Worm (Caenorhabditis elegans) whole organism, L4 larva: ENCODE results near the gene C42D8.1.

Source experiments
- Y48G9A.11 ChIP-seq: fragments of 200-800 bp; sonication (Bioruptor generic); IDR thresholded peaks from 2 replicates; pipeline ENCODE4 v1.3.6; 2022; ENCODE audit warnings: missing genetic modification reagents, missing genetic modification characterization, missing compliant biosample characterization
- ZK546.5 ChIP-seq, 2 experiments: sonication (generic microtip); optimal IDR thresholded peaks; 2 replicates each; lab custom pipeline; 2017; ENCODE audit warnings: missing biosample characterization in 2 of 2, missing genetic modification characterization in 2 of 2
- aly-2 ChIP-seq: sonication (generic microtip); optimal IDR thresholded peaks from 2 replicates; lab custom pipeline; 2018; ENCODE audit warnings: missing biosample characterization, missing genetic modification characterization
- nhr-102 ChIP-seq: sonication (generic microtip); optimal IDR thresholded peaks from 2 replicates; lab custom pipeline; 2016; ENCODE audit warnings: mild to moderate bottlenecking, missing genetic modification characterization, moderate library complexity, missing compliant biosample characterization
- pha-4 ChIP-seq, 2 experiments: fragments of 150-350 bp in 1 of 2; fragments of 200-800 bp in 1 of 2; sonication (Bioruptor generic) in 1 of 2; IDR thresholded peaks in 1 of 2; optimal IDR thresholded peaks in 1 of 2; 2 replicates each; pipeline versions ENCODE4 v1.3.6 to Lab custom; 2014 to 2022; ENCODE audit warnings: missing genetic modification characterization in 2 of 2, missing genetic modification reagents in 2 of 2, missing biosample characterization in 1 of 2, missing compliant biosample characterization in 1 of 2
- php-3 ChIP-seq: fragments of 200-800 bp; sonication (Bioruptor generic); IDR thresholded peaks from 2 replicates; pipeline ENCODE4 v1.3.6; 2022; ENCODE audit warnings: missing genetic modification reagents, missing genetic modification characterization, missing compliant biosample characterization
- spr-1 ChIP-seq: sonication (generic microtip); optimal IDR thresholded peaks from 2 replicates; lab custom pipeline; 2016; ENCODE audit warnings: mild to moderate bottlenecking, missing genetic modification characterization, missing compliant biosample characterization

DNA sequence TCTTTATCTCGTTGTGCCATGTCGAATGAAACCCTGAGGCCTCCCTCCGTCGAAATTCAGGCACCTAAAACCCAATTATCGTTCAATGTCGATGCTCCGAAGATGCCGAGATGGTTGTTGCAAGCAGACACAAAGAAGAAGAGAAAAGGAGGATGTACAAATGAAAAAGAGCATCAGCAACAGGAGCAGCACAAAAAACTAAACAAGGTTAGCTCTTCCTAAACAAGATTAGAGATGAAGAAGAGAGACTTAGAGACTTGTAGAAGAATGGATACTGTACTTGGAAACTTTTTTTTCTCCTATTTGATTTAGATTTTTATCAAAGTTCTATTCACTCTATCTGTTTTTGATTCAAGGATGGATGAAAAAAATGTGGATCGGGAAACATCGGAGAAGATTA lies 8.3 kb downstream of the C42D8.1 start:
- TF ChIP-seq ZK546.5 (tag; optimal IDR thresholded peaks at IDR 0.05; lab: Kevin White, UChicago) (no peak), spr-1 (tag; lab: Kevin White, UChicago) (no peak), php-3 (GFP tag; lab: Robert Waterston, UW) (no peak), Y48G9A.11 (GFP tag; lab: Robert Waterston, UW) (no peak), pha-4 (GFP tag; IDR thresholded peaks at IDR 0.05; lab: Robert Waterston, UW) (no peak), pha-4 (tag; optimal IDR thresholded peaks at IDR 0.05; lab: Kevin White, UChicago) (no peak), aly-2 (tag; lab: Kevin White, UChicago) (no peak), nhr-102 (no peak)
